Fruit fly (Drosophila melanogaster) whole organism, embryonic: ENCODE measurements around the gene CG42263.

ENCODE experiments used
- Abd-B ChIP-seq: fragments of 200-800 bp; sonication (Bioruptor generic); optimal IDR thresholded peaks from 2 replicates; lab custom pipeline; 2018; ENCODE audit warnings: missing biosample characterization, mild to moderate bottlenecking, missing genetic modification characterization, moderate library complexity
- CG10267 ChIP-seq: fragments of 200-800 bp; sonication (Bioruptor generic); optimal IDR thresholded peaks from 2 replicates; lab custom pipeline; 2018; ENCODE audit warnings: missing biosample characterization, mild to moderate bottlenecking, missing genetic modification characterization, moderate library complexity
- CG10366 ChIP-seq: fragments of 200-800 bp; sonication (Bioruptor generic); IDR thresholded peaks from 2 replicates; pipeline ENCODE4 v1.3.6; 2022; ENCODE audit warnings: missing biosample characterization, missing genetic modification characterization
- CG10959 ChIP-seq: fragments of 200-800 bp; sonication (Bioruptor generic); IDR thresholded peaks from 2 replicates; pipeline ENCODE4 v1.3.6; 2022; ENCODE audit warnings: missing biosample characterization, missing genetic modification characterization
- CG11456 ChIP-seq: fragments of 200-800 bp; sonication (Bioruptor generic); IDR thresholded peaks from 3 replicates; pipeline ENCODE4 v1.3.6; 2022; ENCODE audit warnings: missing biosample characterization, missing genetic modification characterization
- CG11723 ChIP-seq: fragments of 200-800 bp; sonication (Bioruptor generic); optimal IDR thresholded peaks from 2 replicates; lab custom pipeline; 2017; ENCODE audit warnings: missing biosample characterization, mild to moderate bottlenecking, missing genetic modification characterization
- CG12659 ChIP-seq: fragments of 200-800 bp; sonication (Bioruptor generic); optimal IDR thresholded peaks from 3 replicates; lab custom pipeline; 2017; ENCODE audit warnings: mild to moderate bottlenecking, missing biosample characterization, missing genetic modification reagents, missing genetic modification characterization
- CG17359 ChIP-seq: fragments of 200-800 bp; sonication (Bioruptor generic); optimal IDR thresholded peaks from 3 replicates; lab custom pipeline; 2018; ENCODE audit warnings: missing biosample characterization, mild to moderate bottlenecking, missing genetic modification characterization, moderate library complexity
- CG18764 ChIP-seq: fragments of 200-800 bp; sonication (Bioruptor generic); optimal IDR thresholded peaks from 3 replicates; lab custom pipeline; 2016; ENCODE audit warnings: missing biosample characterization, missing genetic modification characterization
- CG3065 ChIP-seq: fragments of 200-800 bp; sonication (Bioruptor generic); optimal IDR thresholded peaks from 2 replicates; lab custom pipeline; 2016; ENCODE audit warnings: missing biosample characterization, missing genetic modification characterization
- CG32772 ChIP-seq: fragments of 200-800 bp; sonication (Bioruptor generic); IDR thresholded peaks from 2 replicates; pipeline ENCODE4 v1.3.6; 2022; ENCODE audit warnings: missing biosample characterization, missing genetic modification characterization
- CG33557 ChIP-seq: fragments of 200-800 bp; sonication (Bioruptor generic); optimal IDR thresholded peaks from 2 replicates; lab custom pipeline; 2019; ENCODE audit warnings: missing biosample characterization, mild to moderate bottlenecking, missing genetic modification characterization, moderate library complexity
- CG3847 ChIP-seq: fragments of 200-800 bp; sonication (Bioruptor generic); IDR thresholded peaks from 2 replicates; pipeline ENCODE4 v1.3.6; 2022; ENCODE audit warnings: missing biosample characterization, missing genetic modification characterization
- CG42726 ChIP-seq: fragments of 200-800 bp; sonication (Bioruptor generic); IDR thresholded peaks from 2 replicates; pipeline ENCODE4 v1.3.6; 2022; ENCODE audit warnings: missing biosample characterization, missing genetic modification characterization; ENCODE audit not compliant: partially characterized antibody
- CG4820 ChIP-seq: fragments of 200-800 bp; sonication (Bioruptor generic); optimal IDR thresholded peaks from 3 replicates; lab custom pipeline; 2016; ENCODE audit warnings: missing biosample characterization, missing genetic modification characterization
- CG5180 ChIP-seq: fragments of 200-800 bp; sonication (Bioruptor generic); optimal IDR thresholded peaks from 3 replicates; lab custom pipeline; 2017; ENCODE audit warnings: missing biosample characterization, missing genetic modification characterization, mild to moderate bottlenecking, moderate library complexity, missing genetic modification reagents
- CG7839 ChIP-seq: fragments of 200-800 bp; sonication (Bioruptor generic); optimal IDR thresholded peaks from 3 replicates; lab custom pipeline; 2018; ENCODE audit warnings: missing biosample characterization, mild to moderate bottlenecking, missing genetic modification characterization, moderate library complexity
- CG9817 ChIP-seq: fragments of 200-800 bp; sonication (Bioruptor generic); optimal IDR thresholded peaks from 2 replicates; lab custom pipeline; 2018; ENCODE audit warnings: missing biosample characterization, mild to moderate bottlenecking, missing genetic modification characterization, moderate library complexity
- CHES-1-like ChIP-seq: fragments of 200-800 bp; sonication (Bioruptor generic); optimal IDR thresholded peaks from 2 replicates; lab custom pipeline; 2016; ENCODE audit warnings: missing biosample characterization, missing genetic modification characterization
- Eip74EF ChIP-seq, 2 experiments: fragments of 200-800 bp in 1 of 2; fragments of >200 bp in 1 of 2; sonication (Bioruptor generic) in 1 of 2; optimal IDR thresholded peaks; 2 replicates each; lab custom pipeline; 2017 to 2019; ENCODE audit warnings: missing biosample characterization in 2 of 2, missing genetic modification characterization in 2 of 2, mild to moderate bottlenecking in 1 of 2, moderate library complexity in 1 of 2
- Fer2 ChIP-seq: fragments of 200-800 bp; sonication (Bioruptor generic); optimal IDR thresholded peaks from 2 replicates; lab custom pipeline; 2018; ENCODE audit warnings: missing biosample characterization, mild to moderate bottlenecking, missing genetic modification characterization, moderate library complexity
- Fer3 ChIP-seq: fragments of 200-800 bp; sonication (Bioruptor generic); optimal IDR thresholded peaks from 2 replicates; lab custom pipeline; 2018; ENCODE audit warnings: missing biosample characterization, mild to moderate bottlenecking, missing genetic modification characterization, moderate library complexity
- Hey ChIP-seq: fragments of 200-800 bp; sonication (Bioruptor generic); optimal IDR thresholded peaks from 3 replicates; lab custom pipeline; 2018; ENCODE audit warnings: missing biosample characterization, mild to moderate bottlenecking, missing genetic modification characterization
- Hr39 ChIP-seq: fragments of >200 bp; optimal IDR thresholded peaks from 2 replicates; lab custom pipeline; 2017
- Lhr ChIP-seq: fragments of 200-800 bp; sonication (Bioruptor generic); optimal IDR thresholded peaks from 3 replicates; lab custom pipeline; 2017; ENCODE audit warnings: mild to moderate bottlenecking, missing biosample characterization, missing genetic modification reagents, missing genetic modification characterization
- Max ChIP-seq: fragments of 200-800 bp; sonication (Bioruptor generic); optimal IDR thresholded peaks from 2 replicates; lab custom pipeline; 2016; ENCODE audit warnings: missing biosample characterization, mild to moderate bottlenecking, missing genetic modification characterization
- NC2β ChIP-seq: fragments of 200-800 bp; sonication (Bioruptor generic); optimal IDR thresholded peaks from 2 replicates; lab custom pipeline; 2016; ENCODE audit warnings: missing biosample characterization, missing genetic modification characterization
- Pdp1 ChIP-seq, 2 experiments: fragments of 200-800 bp; sonication (Bioruptor generic); optimal IDR thresholded peaks; 3 replicates each; lab custom pipeline; 2016; ENCODE audit warnings: missing biosample characterization in 2 of 2, missing genetic modification characterization in 2 of 2, mild to moderate bottlenecking in 1 of 2, moderate library complexity in 1 of 2
- Sry-β ChIP-seq: fragments of 200-800 bp; sonication (Bioruptor generic); optimal IDR thresholded peaks from 2 replicates; lab custom pipeline; 2018; ENCODE audit warnings: missing biosample characterization, mild to moderate bottlenecking, missing genetic modification characterization, moderate library complexity
- Sry-δ ChIP-seq: fragments of 200-800 bp; sonication (Bioruptor generic); optimal IDR thresholded peaks from 2 replicates; lab custom pipeline; 2016; ENCODE audit warnings: missing biosample characterization, missing genetic modification characterization
- Xrp1 ChIP-seq: fragments of 200-800 bp; sonication (Bioruptor generic); IDR thresholded peaks from 2 replicates; pipeline ENCODE4 v1.3.6; 2022; ENCODE audit warnings: missing biosample characterization, missing genetic modification characterization
- az2 ChIP-seq: fragments of 200-800 bp; sonication (Bioruptor generic); optimal IDR thresholded peaks from 3 replicates; lab custom pipeline; 2016; ENCODE audit warnings: missing biosample characterization, missing genetic modification characterization
- btn ChIP-seq: fragments of 200-800 bp; sonication (Bioruptor generic); optimal IDR thresholded peaks from 2 replicates; lab custom pipeline; 2016; ENCODE audit warnings: missing biosample characterization, missing genetic modification characterization
- cas ChIP-seq: fragments of 200-800 bp; sonication (Bioruptor generic); IDR thresholded peaks from 2 replicates; pipeline ENCODE4 v1.3.6; 2022; ENCODE audit warnings: missing biosample characterization, missing genetic modification characterization
- cato ChIP-seq: fragments of 200-800 bp; sonication (Bioruptor generic); optimal IDR thresholded peaks from 2 replicates; lab custom pipeline; 2016; ENCODE audit warnings: missing biosample characterization, missing genetic modification characterization, borderline replicate concordance
- fd102C ChIP-seq: fragments of 200-800 bp; sonication (Bioruptor generic); optimal IDR thresholded peaks from 2 replicates; lab custom pipeline; 2018; ENCODE audit warnings: missing biosample characterization, mild to moderate bottlenecking, missing genetic modification characterization, moderate library complexity
- fu2 ChIP-seq: fragments of 200-800 bp; sonication (Bioruptor generic); optimal IDR thresholded peaks from 2 replicates; lab custom pipeline; 2016; ENCODE audit warnings: missing biosample characterization, missing genetic modification characterization
- hbn ChIP-seq: fragments of 200-800 bp; sonication (Bioruptor generic); IDR thresholded peaks from 2 replicates; pipeline ENCODE4 v1.3.6; 2022; ENCODE audit warnings: missing biosample characterization, missing genetic modification characterization; ENCODE audit not compliant: partially characterized antibody
- kay ChIP-seq: fragments of 200-800 bp; sonication (Bioruptor generic); optimal IDR thresholded peaks from 2 replicates; lab custom pipeline; 2016; ENCODE audit warnings: missing biosample characterization, missing genetic modification characterization
- lbe ChIP-seq: fragments of 200-800 bp; sonication (Bioruptor generic); optimal IDR thresholded peaks from 2 replicates; lab custom pipeline; 2016; ENCODE audit warnings: missing biosample characterization, mild to moderate bottlenecking, missing genetic modification characterization
- nmo ChIP-seq: fragments of 200-800 bp; sonication (Bioruptor generic); optimal IDR thresholded peaks from 2 replicates; lab custom pipeline; 2018; ENCODE audit warnings: missing biosample characterization, mild to moderate bottlenecking, missing genetic modification characterization, moderate library complexity
- ro ChIP-seq: fragments of 200-800 bp; sonication (Bioruptor generic); IDR thresholded peaks from 2 replicates; pipeline ENCODE4 v1.3.6; 2022; ENCODE audit warnings: missing biosample characterization, missing genetic modification characterization
- slou ChIP-seq: fragments of 200-800 bp; sonication (Bioruptor generic); optimal IDR thresholded peaks from 3 replicates; lab custom pipeline; 2016; ENCODE audit warnings: missing biosample characterization, missing genetic modification characterization
- sqz ChIP-seq: fragments of 200-800 bp; sonication (Bioruptor generic); optimal IDR thresholded peaks from 3 replicates; lab custom pipeline; 2018; ENCODE audit warnings: missing biosample characterization, mild to moderate bottlenecking, missing genetic modification characterization
- tin ChIP-seq: fragments of 200-800 bp; sonication (Bioruptor generic); optimal IDR thresholded peaks from 3 replicates; lab custom pipeline; 2016; ENCODE audit warnings: missing biosample characterization, missing genetic modification characterization
- tio ChIP-seq: fragments of 200-800 bp; sonication (Bioruptor generic); optimal IDR thresholded peaks from 2 replicates; lab custom pipeline; 2017; ENCODE audit warnings: missing biosample characterization, missing genetic modification characterization, inconsistent platforms
- wor ChIP-seq: fragments of 200-800 bp; sonication (Bioruptor generic); IDR thresholded peaks from 2 replicates; pipeline ENCODE4 v1.3.6; 2022; ENCODE audit warnings: missing biosample characterization, missing genetic modification characterization
- zen ChIP-seq: fragments of 200-800 bp; sonication (Bioruptor generic); optimal IDR thresholded peaks from 3 replicates; lab custom pipeline; 2018; ENCODE audit warnings: missing biosample characterization, mild to moderate bottlenecking, missing genetic modification characterization, moderate library complexity

CG42263 gene

dm6 chr3L:19928435-19929011 lies 27.1 kb downstream of the CG42263 start, which contains the start of the genes CG8004 and RhoGDI (continued):
- TF ChIP-seq sqz (no peak), CG3065 (GFP tag; lab: Kevin White, UChicago) (no peak), tin (GFP tag; lab: Kevin White, UChicago) (peak; percentile 75), cato (GFP tag; lab: Kevin White, UChicago) (peak; percentile 40), CG18764 (GFP tag; lab: Kevin White, UChicago) (peak; percentile 53), Fer2 (tag; lab: Kevin White, UChicago) (peak; percentile 45), fd102C (no peak), kay (GFP tag; lab: Kevin White, UChicago) (peak; percentile 65), CG11723 (GFP tag; lab: Kevin White, UChicago) (no peak), CG32772 (GFP tag; lab: Robert Waterston, UW) (0 out of 2 replicates have a peak, but pooled peaks have one; percentile 32), Sry-δ (GFP tag; lab: Kevin White, UChicago) (peak; percentile 53), Pdp1 (GFP tag; optimal IDR thresholded peaks at IDR 0.05; lab: Kevin White, UChicago) (peak; percentile 69 to 95)

dm6 chr3L:19924771-19925304 lies 30.8 kb downstream of the CG42263 start, which contains the start of gene Grasp65:
Grasp65 (plus strand) TSS chr3L:19924943.
- TF ChIP-seq nmo (GFP tag; lab: Kevin White, UChicago) (no peak), CG33557 (no peak), zen (tag; lab: Kevin White, UChicago) (no peak), Eip74EF (GFP tag; optimal IDR thresholded peaks at IDR 0.05; lab: Kevin White, UChicago) (no peak), CG11456 (GFP tag; lab: Robert Waterston, UW) (no peak), az2 (GFP tag; lab: Kevin White, UChicago) (no peak), hbn (GFP tag; lab: Robert Waterston, UW) (no peak), CG7839 (no peak), cas (GFP tag; lab: Robert Waterston, UW) (no peak), Lhr (GFP tag; lab: Kevin White, UChicago) (no peak), Sry-β (GFP tag; lab: Kevin White, UChicago) (no peak), Xrp1 (GFP tag; lab: Robert Waterston, UW) (peak; percentile 17; the same call in 1 of the 2 replicates), CG10959 (GFP tag; lab: Robert Waterston, UW) (no peak), lbe (no peak), tio (GFP tag; lab: Kevin White, UChicago) (no peak), CG4820 (GFP tag; lab: Kevin White, UChicago) (no peak), Hr39 (no peak), CHES-1-like (GFP tag; lab: Kevin White, UChicago) (no peak), Hey (tag; lab: Kevin White, UChicago) (no peak), btn (GFP tag; lab: Kevin White, UChicago) (no peak), slou (GFP tag; lab: Kevin White, UChicago) (no peak), CG9817 (tag; lab: Kevin White, UChicago) (no peak), fu2 (no peak), CG5180 (no peak), wor (GFP tag; lab: Robert Waterston, UW) (no peak), Max (GFP tag; lab: Kevin White, UChicago) (no peak), Abd-B (GFP tag; lab: Kevin White, UChicago) (no peak), ro (GFP tag; lab: Robert Waterston, UW) (no peak), NC2β (GFP tag; lab: Kevin White, UChicago) (no peak), CG17359 (tag; lab: Kevin White, UChicago) (no peak), CG42726 (no peak), CG3847 (GFP tag; lab: Robert Waterston, UW) (no peak), CG12659 (GFP tag; lab: Kevin White, UChicago) (peak; percentile 39), Fer3 (no peak), CG10267 (peak; percentile 59), CG10366 (GFP tag; lab: Robert Waterston, UW) (no peak)
